Worm (Caenorhabditis elegans): ENCODE data around the gene nep-11.

The nep-11 gene

ce11 chrII:3381510-3381909 is 43.8 kb downstream of the nep-11 start, which contains the start of gene T06D4.1 (continued):
- TF ChIP-seq unc-62 (GFP tag; optimal IDR thresholded peaks at IDR 0.05) = no peak
- TF ChIP-seq mel-28 (tag; optimal IDR thresholded peaks at IDR 0.05; ENCODE audit: borderline replicate concordance) = no peak
- peak; percentile 76 for TF ChIP-seq madf-8 (GFP tag; conservative IDR thresholded peaks at IDR 0.05)
- TF ChIP-seq lin-26 (GFP tag; IDR thresholded peaks at IDR 0.05) = no peak
- TF ChIP-seq repo-1 (tag; optimal IDR thresholded peaks at IDR 0.05) = no peak
- no peak for TF ChIP-seq ceh-27 (GFP tag; optimal IDR thresholded peaks at IDR 0.05)
- peak; percentile 69 for TF ChIP-seq madf-6 (GFP tag; IDR thresholded peaks at IDR 0.05)
- no peak for TF ChIP-seq lag-1 (GFP tag; IDR thresholded peaks at IDR 0.05)
- no peak for TF ChIP-seq C17E4.6 (GFP tag; IDR thresholded peaks at IDR 0.05)
- no peak for TF ChIP-seq hsf-1 (GFP tag; IDR thresholded peaks at IDR 0.05)
- TF ChIP-seq tlf-1 (GFP tag; optimal IDR thresholded peaks at IDR 0.05) = no peak
- TF ChIP-seq mxl-1 (tag; optimal IDR thresholded peaks at IDR 0.05) = no peak
- no peak for TF ChIP-seq Y53G8AR.9 (GFP tag; conservative IDR thresholded peaks at IDR 0.05)
- TF ChIP-seq cebp-1 (GFP tag; IDR thresholded peaks at IDR 0.05) = no peak
- no peak for TF ChIP-seq cebp-1 (tag; optimal IDR thresholded peaks at IDR 0.05)
- no peak for TF ChIP-seq ceh-100 (GFP tag; IDR thresholded peaks at IDR 0.05)
- TF ChIP-seq F22D6.2 (tag; optimal IDR thresholded peaks at IDR 0.05) = no peak
- 0 out of 2 replicates have a peak, but pooled peaks have one; percentile 5 for TF ChIP-seq aptf-2 (GFP tag; conservative IDR thresholded peaks at IDR 0.05)
- TF ChIP-seq rec-8 (tag; optimal IDR thresholded peaks at IDR 0.05) = no peak
- no peak for TF ChIP-seq hrde-1 (tag; optimal IDR thresholded peaks at IDR 0.05; ENCODE audit: borderline replicate concordance)
- peak; percentile 1 for TF ChIP-seq dpl-1 (GFP tag; optimal IDR thresholded peaks at IDR 0.05)
- no peak for TF ChIP-seq zfh-2 (GFP tag; conservative IDR thresholded peaks at IDR 0.05)
- no peak for TF ChIP-seq attf-5 (GFP tag; optimal IDR thresholded peaks at IDR 0.05)
- TF ChIP-seq Y53F4B.3 (GFP tag; IDR thresholded peaks at IDR 0.05) = no peak
- no peak for TF ChIP-seq madf-10 (tag; optimal IDR thresholded peaks at IDR 0.05)
- TF ChIP-seq F37B4.10 (GFP tag; IDR thresholded peaks at IDR 0.05) = no peak
- no peak for TF ChIP-seq somi-1 (GFP tag; optimal IDR thresholded peaks at IDR 0.05)
- no peak for TF ChIP-seq attf-6 (GFP tag; IDR thresholded peaks at IDR 0.05)
- TF ChIP-seq sdz-38 (tag; optimal IDR thresholded peaks at IDR 0.05) = no peak
- TF ChIP-seq akir-1 (GFP tag; optimal IDR thresholded peaks at IDR 0.05) = no peak
- no peak for TF ChIP-seq madf-3 (GFP tag; IDR thresholded peaks at IDR 0.05)
- no peak for TF ChIP-seq K12H6.12 (tag; optimal IDR thresholded peaks at IDR 0.05)
- no peak for TF ChIP-seq aptf-3 (GFP tag; IDR thresholded peaks at IDR 0.05)
- no peak for TF ChIP-seq die-1 (tag; optimal IDR thresholded peaks at IDR 0.05)

ce11 chrII:3378275-3378674 is 47.1 kb downstream of the nep-11 start, which contains the start of gene Y49F6C.2:
Gene Y49F6C.2, plus strand, starts transcription at chrII:3378575.
- no peak for TF ChIP-seq lsl-1 (GFP tag; optimal IDR thresholded peaks at IDR 0.05)
- no peak for TF ChIP-seq zim-3 (tag; optimal IDR thresholded peaks at IDR 0.05)
- TF ChIP-seq F49E8.2 (tag; optimal IDR thresholded peaks at IDR 0.05; ENCODE audit: insufficient read depth) = no peak
- no peak for TF ChIP-seq hsf-1 (GFP tag; IDR thresholded peaks at IDR 0.05)
- TF ChIP-seq B0019.2 (GFP tag; conservative IDR thresholded peaks at IDR 0.05) = no peak
- TF ChIP-seq mcd-1 (GFP tag; IDR thresholded peaks at IDR 0.05) = no peak
- TF ChIP-seq Y53F4B.3 (GFP tag; IDR thresholded peaks at IDR 0.05) = no peak
- TF ChIP-seq bed-2 (GFP tag; IDR thresholded peaks at IDR 0.05) = no peak
- TF ChIP-seq cebp-1 (GFP tag; IDR thresholded peaks at IDR 0.05) = no peak
- TF ChIP-seq cebp-1 (tag; optimal IDR thresholded peaks at IDR 0.05) = no peak
- TF ChIP-seq rpc-1 (optimal IDR thresholded peaks at IDR 0.05) = no peak
- no peak for TF ChIP-seq rpc-1 (tag; optimal IDR thresholded peaks at IDR 0.05)
- TF ChIP-seq fkh-3 (tag; optimal IDR thresholded peaks at IDR 0.05) = no peak
